Worm (Caenorhabditis elegans) whole organism, early embryonic: ENCODE results near the gene Y82E9BR.8.

Source experiments
- B0310.2 ChIP-seq: sonication (generic microtip); optimal IDR thresholded peaks from 2 replicates; lab custom pipeline; 2016; ENCODE audit warnings: mild to moderate bottlenecking, missing genetic modification characterization, missing compliant biosample characterization
- F13C5.2 ChIP-seq: sonication (generic microtip); optimal IDR thresholded peaks from 2 replicates; lab custom pipeline; 2017; ENCODE audit warnings: mild to moderate bottlenecking, missing genetic modification characterization, inconsistent platforms, missing compliant biosample characterization
- aly-1 ChIP-seq: sonication (generic microtip); optimal IDR thresholded peaks from 2 replicates; lab custom pipeline; 2016; ENCODE audit warnings: missing genetic modification characterization, missing compliant biosample characterization
- ama-1 ChIP-seq: fragments of 150-350 bp; optimal IDR thresholded peaks from 2 replicates; lab custom pipeline; 2014
- ceh-13 ChIP-seq: fragments of 200-800 bp; sonication (Bioruptor generic); optimal IDR thresholded peaks from 2 replicates; lab custom pipeline; 2018; ENCODE audit warnings: mild to moderate bottlenecking, missing genetic modification characterization, missing compliant biosample characterization
- ceh-36 ChIP-seq: sonication (generic microtip); optimal IDR thresholded peaks from 2 replicates; lab custom pipeline; 2016; ENCODE audit warnings: missing genetic modification characterization, inconsistent platforms, missing compliant biosample characterization
- ets-7 ChIP-seq: sonication (generic microtip); optimal IDR thresholded peaks from 2 replicates; lab custom pipeline; 2016; ENCODE audit warnings: missing genotype, missing genetic modification characterization, missing compliant biosample characterization
- flt-1 ChIP-seq: fragments of 200-800 bp; sonication (Bioruptor generic); IDR thresholded peaks from 2 replicates; pipeline ENCODE4 v1.3.6; 2022; ENCODE audit warnings: missing genetic modification characterization, missing compliant biosample characterization
- hmbx-1 ChIP-seq: sonication (generic microtip); optimal IDR thresholded peaks from 2 replicates; lab custom pipeline; 2016; ENCODE audit warnings: mild to moderate bottlenecking, missing genetic modification characterization, missing compliant biosample characterization
- hmg-4 ChIP-seq: fragments of 200-800 bp; sonication (Bioruptor generic); optimal IDR thresholded peaks from 2 replicates; lab custom pipeline; 2018; ENCODE audit warnings: mild to moderate bottlenecking, missing genetic modification characterization, missing compliant biosample characterization
- hnd-1 ChIP-seq: sonication (generic microtip); optimal IDR thresholded peaks from 2 replicates; lab custom pipeline; 2016; ENCODE audit warnings: missing genetic modification characterization, missing compliant biosample characterization
- pes-1 ChIP-seq: fragments of 200-800 bp; sonication (Bioruptor generic); IDR thresholded peaks from 2 replicates; pipeline ENCODE4 v1.3.6; 2022; ENCODE audit warnings: missing genetic modification reagents, missing genetic modification characterization, missing compliant biosample characterization
- scrt-1 ChIP-seq: fragments of 200-800 bp; sonication (Bioruptor generic); IDR thresholded peaks from 2 replicates; pipeline ENCODE4 v1.3.6; 2022; ENCODE audit warnings: missing genetic modification characterization, missing compliant biosample characterization
- sea-1 ChIP-seq: fragments of 200-800 bp; sonication (Bioruptor generic); conservative IDR thresholded peaks from 2 replicates; pipeline ENCODE4 v1.3.6; 2022; ENCODE audit warnings: missing genetic modification characterization, missing compliant biosample characterization
- tbx-11 ChIP-seq: fragments of 200-800 bp; sonication (Bioruptor generic); IDR thresholded peaks from 2 replicates; pipeline ENCODE4 v1.3.6; 2022; ENCODE audit warnings: missing genetic modification characterization, missing compliant biosample characterization
- tbx-37 ChIP-seq: fragments of 200-800 bp; sonication (Bioruptor generic); conservative IDR thresholded peaks from 2 replicates; pipeline ENCODE4 v1.3.6; 2022; ENCODE audit warnings: missing genetic modification reagents, missing genetic modification characterization, missing compliant biosample characterization
- tra-4 ChIP-seq: sonication (generic microtip); optimal IDR thresholded peaks from 2 replicates; lab custom pipeline; 2017; ENCODE audit warnings: missing genetic modification characterization, missing compliant biosample characterization

Y82E9BR.8 gene

ce11 chrIII:1340240-1340639 lies 17.6 kb downstream of the Y82E9BR.8 start, which contains the start of gene fbxa-5:
fbxa-5 (minus strand) TSS chrIII:1340340.
- TF ChIP-seq sea-1 (GFP tag; lab: Robert Waterston, UW) (no peak), ets-7 (tag; lab: Kevin White, UChicago) (no peak), ceh-36 (no peak), B0310.2 (tag; lab: Kevin White, UChicago) (no peak), pes-1 (GFP tag; lab: Robert Waterston, UW) (no peak), aly-1 (tag; lab: Kevin White, UChicago) (no peak), ceh-13 (no peak), hnd-1 (no peak), tbx-11 (no peak)

ce11 chrIII:1331894-1332293 lies 26.0 kb downstream of the Y82E9BR.8 start, which contains the start of gene Y82E9BL.19:
Y82E9BL.19 (plus strand) TSS chrIII:1332016.
- TF ChIP-seq ets-7 (tag; lab: Kevin White, UChicago) = no peak
- no peak for TF ChIP-seq flt-1 (GFP tag; lab: Robert Waterston, UW)
- no peak for TF ChIP-seq tra-4 (tag; lab: Kevin White, UChicago)
- TF ChIP-seq B0310.2 (tag; lab: Kevin White, UChicago) = no peak
- TF ChIP-seq hmg-4 (GFP tag; lab: Kevin White, UChicago) = no peak

ce11 chrIII:1326490-1326889 lies 31.4 kb downstream of the Y82E9BR.8 start, which contains the start of gene Y82E9BL.18:
Y82E9BL.18 (plus strand) TSS chrIII:1326790.
- TF ChIP-seq tbx-11 (no peak), ceh-13 (no peak), tbx-37 (GFP tag; lab: Robert Waterston, UW) (no peak), hnd-1 (no peak), aly-1 (tag; lab: Kevin White, UChicago) (no peak), tra-4 (tag; lab: Kevin White, UChicago) (no peak), sea-1 (GFP tag; lab: Robert Waterston, UW) (no peak), scrt-1 (GFP tag; lab: Robert Waterston, UW) (no peak), flt-1 (GFP tag; lab: Robert Waterston, UW) (no peak), hmbx-1 (tag; lab: Kevin White, UChicago) (no peak), ama-1 (no peak), F13C5.2 (tag; lab: Kevin White, UChicago) (no peak), ceh-36 (no peak), hmg-4 (GFP tag; lab: Kevin White, UChicago) (no peak), pes-1 (GFP tag; lab: Robert Waterston, UW) (no peak), B0310.2 (tag; lab: Kevin White, UChicago) (no peak)

- TF ChIP-seq ets-7 (tag; lab: Kevin White, UChicago) (no peak), flt-1 (GFP tag; lab: Robert Waterston, UW) (no peak), scrt-1 (GFP tag; lab: Robert Waterston, UW) (no peak), F13C5.2 (tag; lab: Kevin White, UChicago) (no peak), hnd-1 (no peak), hmg-4 (GFP tag; lab: Kevin White, UChicago) (no peak)
Observed at ce11 chrIII:1324513-1324912, 33.4 kb downstream of the Y82E9BR.8 start, which contains the start of gene fbxa-14. fbxa-14 (minus strand) TSS chrIII:1324613.

- TF ChIP-seq tbx-11 (no peak), flt-1 (GFP tag; lab: Robert Waterston, UW) (no peak)
Observed at ce11 chrIII:1323555-1323954, 34.3 kb downstream of the Y82E9BR.8 start.

ce11 chrIII:1321561-1321960 lies 36.3 kb downstream of the Y82E9BR.8 start, which contains the start of gene fbxa-15:
fbxa-15 (minus strand) TSS chrIII:1321661.
- TF ChIP-seq tbx-37 (GFP tag; lab: Robert Waterston, UW) (no peak), hmg-4 (GFP tag; lab: Kevin White, UChicago) (no peak), flt-1 (GFP tag; lab: Robert Waterston, UW) (no peak), ama-1 (no peak), ceh-13 (no peak), hnd-1 (no peak), pes-1 (GFP tag; lab: Robert Waterston, UW) (no peak), hmbx-1 (tag; lab: Kevin White, UChicago) (no peak), F13C5.2 (tag; lab: Kevin White, UChicago) (no peak), B0310.2 (tag; lab: Kevin White, UChicago) (no peak), scrt-1 (GFP tag; lab: Robert Waterston, UW) (no peak), sea-1 (GFP tag; lab: Robert Waterston, UW) (no peak), tra-4 (tag; lab: Kevin White, UChicago) (no peak), ceh-36 (no peak)

ce11 chrIII:1315038-1315437 lies 42.8 kb downstream of the Y82E9BR.8 start, which contains the start of the genes fbxa-80 and fbxa-19:
fbxa-80 (minus strand) TSS chrIII:1315210.
fbxa-19 (plus strand) TSS chrIII:1315401.
- TF ChIP-seq ama-1 = no peak
- no peak for TF ChIP-seq tbx-37 (GFP tag; lab: Robert Waterston, UW)
- no peak for TF ChIP-seq aly-1 (tag; lab: Kevin White, UChicago)

- TF ChIP-seq aly-1 (tag; lab: Kevin White, UChicago) (no peak), pes-1 (GFP tag; lab: Robert Waterston, UW) (no peak), F13C5.2 (tag; lab: Kevin White, UChicago) (no peak), sea-1 (GFP tag; lab: Robert Waterston, UW) (no peak), ama-1 (no peak), flt-1 (GFP tag; lab: Robert Waterston, UW) (no peak), ceh-13 (no peak), tbx-11 (no peak), scrt-1 (GFP tag; lab: Robert Waterston, UW) (no peak), tra-4 (tag; lab: Kevin White, UChicago) (no peak), hmg-4 (GFP tag; lab: Kevin White, UChicago) (no peak), hnd-1 (no peak), tbx-37 (GFP tag; lab: Robert Waterston, UW) (no peak), ceh-36 (no peak), ets-7 (tag; lab: Kevin White, UChicago) (no peak), hmbx-1 (tag; lab: Kevin White, UChicago) (no peak)
Observed at ce11 chrIII:1314283-1314682, 43.6 kb downstream of the Y82E9BR.8 start.
